Worm (Caenorhabditis elegans): ENCODE measurements around the gene nhr-41.

- no peak for TF ChIP-seq R02D3.7 (tag; optimal IDR thresholded peaks at IDR 0.05)
- no peak for TF ChIP-seq ztf-11 (tag; optimal IDR thresholded peaks at IDR 0.05)
- no peak for TF ChIP-seq ama-1 (optimal IDR thresholded peaks at IDR 0.05)
- TF ChIP-seq lin-39 (tag; optimal IDR thresholded peaks at IDR 0.05), result no peak
- TF ChIP-seq zag-1 (tag; optimal IDR thresholded peaks at IDR 0.05), result no peak
- TF ChIP-seq unc-39 (tag; optimal IDR thresholded peaks at IDR 0.05), result no peak
Observed at ce11 chrIV:1409941-1410340, 23.9 kb downstream of the nhr-41 start, which contains the start of gene rpc-11.

All from whole organism, L2 larva.